Worm (Caenorhabditis elegans) whole organism, L2 larva: ENCODE results near the gene cnc-2.
A peak's percentile ranks its signal among the peaks of the same experiment; 100 is the strongest.

Source experiments
- C34F6.9 ChIP-seq: fragments of 150-350 bp; optimal IDR thresholded peaks from 2 replicates; lab custom pipeline; 2014; ENCODE audit warnings: missing biosample characterization, missing genetic modification characterization
- F13H6.1 ChIP-seq: sonication (generic microtip); optimal IDR thresholded peaks from 2 replicates; lab custom pipeline; 2016; ENCODE audit warnings: missing genetic modification characterization, missing compliant biosample characterization
- R02D3.7 ChIP-seq: fragments of 150-350 bp; optimal IDR thresholded peaks from 2 replicates; lab custom pipeline; 2014; ENCODE audit warnings: missing biosample characterization, missing genetic modification characterization
- ZK546.5 ChIP-seq: sonication (generic microtip); optimal IDR thresholded peaks from 2 replicates; lab custom pipeline; 2017; ENCODE audit warnings: missing biosample characterization, missing genetic modification characterization
- alr-1 ChIP-seq: fragments of 150-350 bp; optimal IDR thresholded peaks from 2 replicates; lab custom pipeline; 2014; ENCODE audit warnings: missing biosample characterization, missing genetic modification characterization
- ama-1 ChIP-seq: fragments of 150-350 bp; optimal IDR thresholded peaks from 2 replicates; lab custom pipeline; 2018; ENCODE audit warnings: inconsistent platforms
- blmp-1 ChIP-seq: sonication (generic microtip); optimal IDR thresholded peaks from 2 replicates; lab custom pipeline; 2017; ENCODE audit warnings: missing genetic modification characterization, mild to moderate bottlenecking, missing compliant biosample characterization, antibody characterized with exemption, moderate library complexity; ENCODE audit not compliant: insufficient read depth
- ceh-16 ChIP-seq: fragments of 150-350 bp; optimal IDR thresholded peaks from 2 replicates; lab custom pipeline; 2014; ENCODE audit warnings: missing biosample characterization, missing genetic modification characterization
- dmd-4 ChIP-seq: sonication (generic microtip); optimal IDR thresholded peaks from 2 replicates; lab custom pipeline; 2017; ENCODE audit warnings: missing biosample characterization, missing genetic modification characterization
- egl-27 ChIP-seq: sonication (generic microtip); optimal IDR thresholded peaks from 3 replicates; lab custom pipeline; 2017; ENCODE audit warnings: missing biosample characterization, missing genetic modification reagents, missing genetic modification characterization
- elt-1 ChIP-seq: fragments of 150-350 bp; optimal IDR thresholded peaks from 2 replicates; lab custom pipeline; 2014; ENCODE audit warnings: missing biosample characterization, missing genetic modification characterization
- elt-3 ChIP-seq: sonication (generic microtip); optimal IDR thresholded peaks from 2 replicates; lab custom pipeline; 2017; ENCODE audit warnings: missing biosample characterization, missing genetic modification characterization
- fos-1 ChIP-seq: fragments of 150-350 bp; optimal IDR thresholded peaks from 2 replicates; lab custom pipeline; 2014; ENCODE audit warnings: missing biosample characterization, missing genetic modification characterization
- gmeb-1 ChIP-seq: fragments of 150-350 bp; optimal IDR thresholded peaks from 2 replicates; lab custom pipeline; 2014; ENCODE audit warnings: missing biosample characterization, missing genetic modification characterization
- lin-11 ChIP-seq: fragments of 150-350 bp; sonication (generic microtip); optimal IDR thresholded peaks from 2 replicates; lab custom pipeline; 2014; ENCODE audit warnings: missing biosample characterization, missing genetic modification characterization, inconsistent platforms, mixed read lengths
- lin-13 ChIP-seq: fragments of 150-350 bp; optimal IDR thresholded peaks from 2 replicates; lab custom pipeline; 2014; ENCODE audit warnings: missing biosample characterization, missing genetic modification reagents, missing genetic modification characterization
- lin-39 ChIP-seq: fragments of 150-350 bp; optimal IDR thresholded peaks from 2 replicates; lab custom pipeline; 2014; ENCODE audit warnings: missing biosample characterization, missing genetic modification reagents, missing genetic modification characterization
- lsy-2 ChIP-seq, 2 experiments: fragments of 150-350 bp in 1 of 2; sonication (generic microtip) in 1 of 2; optimal IDR thresholded peaks; 2 replicates each; lab custom pipeline; 2014 to 2017; ENCODE audit warnings: missing biosample characterization in 2 of 2, missing genetic modification characterization in 2 of 2
- mab-5 ChIP-seq: fragments of 150-350 bp; optimal IDR thresholded peaks from 2 replicates; lab custom pipeline; 2014; ENCODE audit warnings: missing biosample characterization, missing genetic modification characterization
- mbf-1 ChIP-seq: sonication (generic microtip); optimal IDR thresholded peaks from 2 replicates; lab custom pipeline; 2017; ENCODE audit warnings: missing biosample characterization, missing genetic modification characterization
- mdl-1 ChIP-seq, 2 experiments: fragments of 150-350 bp in 1 of 2; sonication (generic microtip) in 1 of 2; optimal IDR thresholded peaks; 2 replicates each; lab custom pipeline; 2017; ENCODE audit warnings: missing biosample characterization in 2 of 2, missing genetic modification characterization in 2 of 2
- nhr-10 ChIP-seq: sonication (generic microtip); optimal IDR thresholded peaks from 2 replicates; lab custom pipeline; 2017; ENCODE audit warnings: missing biosample characterization, missing genetic modification characterization
- nhr-129 ChIP-seq: fragments of 150-350 bp; optimal IDR thresholded peaks from 2 replicates; lab custom pipeline; 2014; ENCODE audit warnings: missing biosample characterization, missing genetic modification characterization
- nhr-21 ChIP-seq: fragments of 150-350 bp; optimal IDR thresholded peaks from 2 replicates; lab custom pipeline; 2014; ENCODE audit warnings: missing biosample characterization, missing genetic modification characterization
- nhr-237 ChIP-seq: fragments of 150-350 bp; optimal IDR thresholded peaks from 2 replicates; lab custom pipeline; 2014; ENCODE audit warnings: missing biosample characterization, missing genetic modification characterization
- nhr-25 ChIP-seq: fragments of 150-350 bp; sonication (generic microtip); optimal IDR thresholded peaks from 3 replicates; lab custom pipeline; 2014; ENCODE audit warnings: missing biosample characterization, missing genetic modification characterization
- nhr-77 ChIP-seq: fragments of 150-350 bp; optimal IDR thresholded peaks from 2 replicates; lab custom pipeline; 2014; ENCODE audit warnings: missing biosample characterization, missing genetic modification characterization
- peb-1 ChIP-seq: fragments of 150-350 bp; optimal IDR thresholded peaks from 2 replicates; lab custom pipeline; 2014; ENCODE audit warnings: missing biosample characterization, missing genetic modification characterization
- sem-4 ChIP-seq: fragments of 150-350 bp; optimal IDR thresholded peaks from 2 replicates; lab custom pipeline; 2014; ENCODE audit warnings: missing biosample characterization, missing genetic modification reagents, missing genetic modification characterization
- skn-1 ChIP-seq: sonication (generic microtip); optimal IDR thresholded peaks from 2 replicates; lab custom pipeline; 2017; ENCODE audit warnings: missing biosample characterization, missing genetic modification characterization
- sma-9 ChIP-seq, 2 experiments: fragments of 150-350 bp in 1 of 2; sonication (generic microtip) in 1 of 2; optimal IDR thresholded peaks; 2 replicates each; lab custom pipeline; 2014 to 2016; ENCODE audit warnings: missing genetic modification characterization in 2 of 2, mild to moderate bottlenecking in 1 of 2, missing biosample characterization in 1 of 2, missing compliant biosample characterization in 1 of 2, missing genetic modification reagents in 1 of 2, moderate library complexity in 1 of 2
- unc-39 ChIP-seq: fragments of 150-350 bp; optimal IDR thresholded peaks from 2 replicates; lab custom pipeline; 2014; ENCODE audit warnings: missing biosample characterization, missing genetic modification characterization
- unc-62 ChIP-seq: fragments of 150-350 bp; optimal IDR thresholded peaks from 2 replicates; lab custom pipeline; 2014; ENCODE audit warnings: missing biosample characterization, missing genetic modification reagents, missing genetic modification characterization
- zag-1 ChIP-seq: fragments of 150-350 bp; optimal IDR thresholded peaks from 2 replicates; lab custom pipeline; 2014; ENCODE audit warnings: missing biosample characterization, missing genetic modification characterization
- ztf-11 ChIP-seq: sonication (generic microtip); optimal IDR thresholded peaks from 2 replicates; lab custom pipeline; 2017; ENCODE audit warnings: missing biosample characterization, missing genetic modification characterization
- ztf-4 ChIP-seq: fragments of 150-350 bp; optimal IDR thresholded peaks from 2 replicates; lab custom pipeline; 2014; ENCODE audit warnings: missing biosample characterization, missing genetic modification characterization

The cnc-2 gene

ce11 chrV:1432500-1433418, 17.2 kb downstream of the cnc-2 start:
- TF ChIP-seq gmeb-1 (tag; lab: Kevin White, UChicago) (peak; percentile 98), nhr-21 (tag; lab: Kevin White, UChicago) (no peak), lin-39 (tag; lab: Kevin White, UChicago) (no peak), fos-1 (tag; lab: Kevin White, UChicago) (peak; percentile 18)
- TF ChIP-seq, all 48 proteins: peak for 2

- TF ChIP-seq sma-9 (GFP tag; optimal IDR thresholded peaks at IDR 0.05; lab: Kevin White, UChicago) (no peak), sma-9 (tag; optimal IDR thresholded peaks at IDR 0.05; lab: Kevin White, UChicago) (no peak), nhr-77 (no peak), ceh-16 (tag; lab: Kevin White, UChicago) (no peak), mbf-1 (no peak), lsy-2 (tag; optimal IDR thresholded peaks at IDR 0.05; lab: Kevin White, UChicago) (no peak)
These were observed 18.2 kb downstream of the cnc-2 start, which contains the start of gene ges-1 for ce11 chrV:1431702-1432187. TSS of gene ges-1 (minus strand) at chrV:1432137.

- no peak for TF ChIP-seq mbf-1
- TF ChIP-seq F13H6.1 (tag; lab: Kevin White, UChicago) = no peak
- TF ChIP-seq sma-9 (GFP tag; optimal IDR thresholded peaks at IDR 0.05; lab: Kevin White, UChicago) = no peak
- TF ChIP-seq sma-9 (tag; optimal IDR thresholded peaks at IDR 0.05; lab: Kevin White, UChicago) = no peak
- TF ChIP-seq dmd-4 (tag; lab: Kevin White, UChicago) = no peak
- TF ChIP-seq ztf-4 (tag; lab: Kevin White, UChicago) = no peak
- TF ChIP-seq ZK546.5 = no peak
- TF ChIP-seq unc-39 (tag; lab: Kevin White, UChicago) = no peak
- TF ChIP-seq elt-1 (tag; lab: Kevin White, UChicago) = no peak
- no peak for TF ChIP-seq nhr-77
- no peak for TF ChIP-seq zag-1 (tag; lab: Kevin White, UChicago)
- no peak for TF ChIP-seq ztf-11 (tag; lab: Kevin White, UChicago)
- no peak for TF ChIP-seq lin-13 (GFP tag; lab: Kevin White, UChicago)
These were observed 24.4 kb downstream of the cnc-2 start, which contains the start of gene R12A1.3 for ce11 chrV:1425595-1425994. TSS of gene R12A1.3 (minus strand) at chrV:1425794.

ce11 chrV:1423338-1423737, 26.6 kb downstream of the cnc-2 start:
- no peak for TF ChIP-seq lin-11 (tag; lab: Kevin White, UChicago)
- no peak for TF ChIP-seq mbf-1
- no peak for TF ChIP-seq mdl-1 (tag; optimal IDR thresholded peaks at IDR 0.05; lab: Kevin White, UChicago)
- TF ChIP-seq egl-27 = no peak
- no peak for TF ChIP-seq nhr-129 (tag; lab: Kevin White, UChicago)
- TF ChIP-seq peb-1 (tag; lab: Kevin White, UChicago) = no peak
- no peak for TF ChIP-seq R02D3.7 (tag; lab: Kevin White, UChicago)
- TF ChIP-seq mab-5 (tag; lab: Kevin White, UChicago) = no peak
- no peak for TF ChIP-seq nhr-77
- no peak for TF ChIP-seq ztf-4 (tag; lab: Kevin White, UChicago)
- no peak for TF ChIP-seq fos-1 (tag; lab: Kevin White, UChicago)
- no peak for TF ChIP-seq skn-1
- TF ChIP-seq sma-9 (GFP tag; optimal IDR thresholded peaks at IDR 0.05; lab: Kevin White, UChicago) = no peak
- no peak for TF ChIP-seq sma-9 (tag; optimal IDR thresholded peaks at IDR 0.05; lab: Kevin White, UChicago)
- TF ChIP-seq dmd-4 (tag; lab: Kevin White, UChicago) = no peak
- no peak for TF ChIP-seq nhr-237
- no peak for TF ChIP-seq elt-3 (tag; lab: Kevin White, UChicago)
- no peak for TF ChIP-seq nhr-25 (tag; lab: Kevin White, UChicago)
- TF ChIP-seq zag-1 (tag; lab: Kevin White, UChicago) = no peak

ce11 chrV:1422269-1422668, 27.7 kb downstream of the cnc-2 start:
- TF ChIP-seq ama-1 (lab: Kevin White, UChicago) (no peak), blmp-1 (tag; lab: Kevin White, UChicago) (no peak), peb-1 (tag; lab: Kevin White, UChicago) (no peak), sem-4 (tag; lab: Kevin White, UChicago) (no peak), C34F6.9 (no peak), F13H6.1 (tag; lab: Kevin White, UChicago) (no peak), nhr-10 (no peak), elt-1 (tag; lab: Kevin White, UChicago) (no peak), alr-1 (tag; lab: Kevin White, UChicago) (no peak), nhr-25 (tag; lab: Kevin White, UChicago) (no peak), mbf-1 (no peak), mab-5 (tag; lab: Kevin White, UChicago) (no peak), lin-11 (tag; lab: Kevin White, UChicago) (no peak), unc-62 (GFP tag; lab: Kevin White, UChicago) (no peak)
